Fruit fly (Drosophila melanogaster) whole organism, embryonic: ENCODE measurements around the gene CG1246.

Source experiments
- Asciz ChIP-seq: fragments of 200-800 bp; sonication (Bioruptor generic); optimal IDR thresholded peaks from 2 replicates; lab custom pipeline; 2017; ENCODE audit warnings: missing biosample characterization, mild to moderate bottlenecking, missing genetic modification characterization, missing genetic modification reagents
- Atf6 ChIP-seq: fragments of 200-800 bp; sonication (Bioruptor generic); IDR thresholded peaks from 2 replicates; pipeline ENCODE4 v1.3.6; 2022; ENCODE audit warnings: missing biosample characterization, missing genetic modification characterization
- B-H2 ChIP-seq: fragments of 200-800 bp; sonication (Bioruptor generic); optimal IDR thresholded peaks from 2 replicates; lab custom pipeline; 2018; ENCODE audit warnings: missing biosample characterization, mild to moderate bottlenecking, missing genetic modification characterization
- C15 ChIP-seq: fragments of 200-800 bp; sonication (Bioruptor generic); IDR thresholded peaks from 3 replicates; pipeline ENCODE4 v1.3.6; 2022; ENCODE audit warnings: missing biosample characterization, missing genetic modification characterization
- CG11085 ChIP-seq: fragments of 200-800 bp; sonication (Bioruptor generic); IDR thresholded peaks from 2 replicates; pipeline ENCODE4 v1.3.6; 2022; ENCODE audit warnings: missing biosample characterization, missing genetic modification characterization
- CG11093 ChIP-seq: fragments of 200-800 bp; sonication (Bioruptor generic); IDR thresholded peaks from 3 replicates; pipeline ENCODE4 v1.3.6; 2022; ENCODE audit warnings: missing biosample characterization, missing genetic modification characterization
- CG14441 ChIP-seq: fragments of 200-800 bp; sonication (Bioruptor generic); IDR thresholded peaks from 2 replicates; pipeline ENCODE4 v1.3.6; 2022; ENCODE audit warnings: missing biosample characterization, missing genetic modification characterization
- CG17328 ChIP-seq: fragments of 200-800 bp; sonication (Bioruptor generic); IDR thresholded peaks from 2 replicates; pipeline ENCODE4 v1.3.6; 2022; ENCODE audit warnings: missing biosample characterization, missing genetic modification characterization
- CG17385 ChIP-seq: fragments of 200-800 bp; sonication (Bioruptor generic); optimal IDR thresholded peaks from 3 replicates; lab custom pipeline; 2018; ENCODE audit warnings: missing biosample characterization, mild to moderate bottlenecking, missing genetic modification characterization
- CG17802 ChIP-seq: fragments of 200-800 bp; sonication (Bioruptor generic); optimal IDR thresholded peaks from 2 replicates; lab custom pipeline; 2018; ENCODE audit warnings: missing biosample characterization, mild to moderate bottlenecking, missing genetic modification characterization, moderate library complexity
- CG17829 ChIP-seq: fragments of 200-800 bp; optimal IDR thresholded peaks from 2 replicates; lab custom pipeline; 2019; ENCODE audit warnings: missing biosample characterization, mild to moderate bottlenecking, missing genetic modification characterization, moderate library complexity
- CG2120 ChIP-seq: fragments of 200-800 bp; sonication (Bioruptor generic); optimal IDR thresholded peaks from 3 replicates; lab custom pipeline; 2016; ENCODE audit warnings: missing biosample characterization, missing genetic modification characterization
- CG2202 ChIP-seq: fragments of 200-800 bp; sonication (Bioruptor generic); optimal IDR thresholded peaks from 2 replicates; lab custom pipeline; 2018; ENCODE audit warnings: missing biosample characterization, mild to moderate bottlenecking, missing genetic modification characterization
- CG34224 ChIP-seq: fragments of 200-800 bp; sonication (Bioruptor generic); IDR thresholded peaks from 3 replicates; pipeline ENCODE4 v1.3.6; 2022; ENCODE audit warnings: missing biosample characterization, missing genetic modification characterization; ENCODE audit not compliant: partially characterized antibody
- CG3847 ChIP-seq: fragments of 200-800 bp; sonication (Bioruptor generic); IDR thresholded peaks from 2 replicates; pipeline ENCODE4 v1.3.6; 2022; ENCODE audit warnings: missing biosample characterization, missing genetic modification characterization
- CG4404 ChIP-seq: fragments of 200-800 bp; sonication (Bioruptor generic); IDR thresholded peaks from 2 replicates; pipeline ENCODE4 v1.3.6; 2022; ENCODE audit warnings: missing biosample characterization, missing genetic modification characterization
- CG6654 ChIP-seq: fragments of 200-800 bp; sonication (Bioruptor generic); optimal IDR thresholded peaks from 2 replicates; lab custom pipeline; 2017; ENCODE audit warnings: missing biosample characterization, mild to moderate bottlenecking, missing genetic modification characterization
- CG7556 ChIP-seq: fragments of 200-800 bp; sonication (Bioruptor generic); optimal IDR thresholded peaks from 2 replicates; lab custom pipeline; 2017; ENCODE audit warnings: missing biosample characterization, mild to moderate bottlenecking, missing genetic modification characterization
- CG7745 ChIP-seq: fragments of 200-800 bp; sonication (Bioruptor generic); optimal IDR thresholded peaks from 2 replicates; lab custom pipeline; 2018; ENCODE audit warnings: missing biosample characterization, mild to moderate bottlenecking, missing genetic modification characterization, moderate library complexity
- CG7786 ChIP-seq: fragments of 200-800 bp; sonication (Bioruptor generic); optimal IDR thresholded peaks from 2 replicates; lab custom pipeline; 2016; ENCODE audit warnings: missing biosample characterization, missing genetic modification characterization
- CG7987 ChIP-seq: fragments of 200-800 bp; sonication (Bioruptor generic); optimal IDR thresholded peaks from 2 replicates; lab custom pipeline; 2018; ENCODE audit warnings: missing biosample characterization, mild to moderate bottlenecking, missing genetic modification characterization, moderate library complexity
- CG9817 ChIP-seq: fragments of 200-800 bp; sonication (Bioruptor generic); optimal IDR thresholded peaks from 2 replicates; lab custom pipeline; 2018; ENCODE audit warnings: missing biosample characterization, mild to moderate bottlenecking, missing genetic modification characterization, moderate library complexity
- Dad ChIP-seq: fragments of 200-800 bp; sonication (Bioruptor generic); optimal IDR thresholded peaks from 3 replicates; lab custom pipeline; 2016; ENCODE audit warnings: missing biosample characterization, missing genetic modification characterization
- Dll ChIP-seq: fragments of 200-800 bp; sonication (Bioruptor generic); IDR thresholded peaks from 4 replicates; pipeline ENCODE4 v1.3.6; 2022; ENCODE audit warnings: missing biosample characterization, missing genetic modification characterization; ENCODE audit not compliant: partially characterized antibody
- Eip74EF ChIP-seq, 2 experiments: fragments of 200-800 bp in 1 of 2; fragments of >200 bp in 1 of 2; sonication (Bioruptor generic) in 1 of 2; optimal IDR thresholded peaks; 2 replicates each; lab custom pipeline; 2017 to 2019; ENCODE audit warnings: missing biosample characterization in 2 of 2, missing genetic modification characterization in 2 of 2, mild to moderate bottlenecking in 1 of 2, moderate library complexity in 1 of 2
- Hmx ChIP-seq: fragments of 200-800 bp; sonication (Bioruptor generic); optimal IDR thresholded peaks from 2 replicates; lab custom pipeline; 2016; ENCODE audit warnings: missing biosample characterization, missing genetic modification characterization
- Hr39 ChIP-seq: fragments of >200 bp; optimal IDR thresholded peaks from 2 replicates; lab custom pipeline; 2017
- Lhr ChIP-seq: fragments of 200-800 bp; sonication (Bioruptor generic); optimal IDR thresholded peaks from 3 replicates; lab custom pipeline; 2017; ENCODE audit warnings: mild to moderate bottlenecking, missing biosample characterization, missing genetic modification reagents, missing genetic modification characterization
- MBD-R2 ChIP-seq: fragments of 200-800 bp; sonication (Bioruptor generic); IDR thresholded peaks from 2 replicates; pipeline ENCODE4 v1.3.6; 2022; ENCODE audit warnings: missing biosample characterization, missing genetic modification characterization
- Med ChIP-seq: fragments of 200-800 bp; sonication (Bioruptor generic); peaks from one replicate; lab custom pipeline; 2016; ENCODE audit warnings: missing biosample characterization, missing genetic modification characterization, mild to moderate bottlenecking, inconsistent platforms, moderate library complexity
- Opbp ChIP-seq: fragments of 200-800 bp; sonication (Bioruptor generic); IDR thresholded peaks from 3 replicates; pipeline ENCODE4 v1.3.6; 2022; ENCODE audit warnings: missing biosample characterization, missing genetic modification characterization; ENCODE audit not compliant: partially characterized antibody
- Trl ChIP-seq, 3 experiments: fragments of >200 bp in 2 of 3; fragments of 200-800 bp in 1 of 3; sonication (Bioruptor generic) in 1 of 3; optimal IDR thresholded peaks; 2 replicates in 1 of 3; 3 replicates in 2 of 3; lab custom pipeline; 2016 to 2017; ENCODE audit warnings: missing biosample characterization in 1 of 3, missing genetic modification characterization in 1 of 3
- Usf ChIP-seq: fragments of 200-800 bp; sonication (Bioruptor generic); optimal IDR thresholded peaks from 2 replicates; lab custom pipeline; 2017; ENCODE audit warnings: missing genotype, missing biosample characterization, missing genetic modification characterization
- ara ChIP-seq: fragments of 200-800 bp; sonication (Bioruptor generic); IDR thresholded peaks from 2 replicates; pipeline ENCODE4 v1.3.6; 2022; ENCODE audit warnings: missing biosample characterization, missing genetic modification characterization
- bbx ChIP-seq: fragments of 200-800 bp; sonication (Bioruptor generic); IDR thresholded peaks from 2 replicates; pipeline ENCODE4 v1.3.6; 2022; ENCODE audit warnings: missing biosample characterization, missing genetic modification characterization; ENCODE audit not compliant: partially characterized antibody
- cg ChIP-seq: fragments of 200-800 bp; sonication (Bioruptor generic); optimal IDR thresholded peaks from 3 replicates; lab custom pipeline; 2019; ENCODE audit warnings: missing biosample characterization, mild to moderate bottlenecking, missing genetic modification characterization, moderate library complexity
- grau ChIP-seq: fragments of 200-800 bp; optimal IDR thresholded peaks from 3 replicates; lab custom pipeline; 2019; ENCODE audit warnings: missing biosample characterization, mild to moderate bottlenecking, missing genetic modification characterization, moderate library complexity
- gro ChIP-seq: fragments of 200-800 bp; sonication (Bioruptor generic); optimal IDR thresholded peaks from 2 replicates; lab custom pipeline; 2016; ENCODE audit warnings: missing biosample characterization, missing genetic modification characterization
- kah ChIP-seq: fragments of 200-800 bp; sonication (Bioruptor generic); optimal IDR thresholded peaks from 2 replicates; lab custom pipeline; 2018; ENCODE audit warnings: missing biosample characterization, mild to moderate bottlenecking, missing genetic modification characterization
- knrl ChIP-seq: fragments of 200-800 bp; sonication (Bioruptor generic); IDR thresholded peaks from 3 replicates; pipeline ENCODE4 v1.3.6; 2022; ENCODE audit warnings: missing biosample characterization, missing genetic modification characterization; ENCODE audit not compliant: partially characterized antibody
- lbe ChIP-seq: fragments of 200-800 bp; sonication (Bioruptor generic); optimal IDR thresholded peaks from 2 replicates; lab custom pipeline; 2016; ENCODE audit warnings: missing biosample characterization, mild to moderate bottlenecking, missing genetic modification characterization
- nmo ChIP-seq: fragments of 200-800 bp; sonication (Bioruptor generic); optimal IDR thresholded peaks from 2 replicates; lab custom pipeline; 2018; ENCODE audit warnings: missing biosample characterization, mild to moderate bottlenecking, missing genetic modification characterization, moderate library complexity
- p53 ChIP-seq: fragments of 200-800 bp; sonication (Bioruptor generic); optimal IDR thresholded peaks from 2 replicates; lab custom pipeline; 2016; ENCODE audit warnings: missing biosample characterization, missing genetic modification characterization
- prd ChIP-seq, 3 experiments: fragments of >200 bp in 2 of 3; fragments of 200-800 bp in 1 of 3; sonication (Bioruptor generic) in 1 of 3; optimal IDR thresholded peaks in 2 of 3; IDR thresholded peaks in 1 of 3; 2 replicates in 2 of 3; 3 replicates in 1 of 3; pipeline versions ENCODE4 v1.3.6 to Lab custom; 2017 to 2022; ENCODE audit warnings: missing biosample characterization in 1 of 3, missing genetic modification characterization in 1 of 3
- so ChIP-seq: fragments of 200-800 bp; sonication (Bioruptor generic); IDR thresholded peaks from 3 replicates; pipeline ENCODE4 v1.3.6; 2022; ENCODE audit warnings: missing biosample characterization, missing genetic modification characterization
- ssp ChIP-seq: fragments of 200-800 bp; sonication (Bioruptor generic); IDR thresholded peaks from 2 replicates; pipeline ENCODE4 v1.3.6; 2022; ENCODE audit warnings: missing biosample characterization, missing genetic modification characterization
- toy ChIP-seq: fragments of 200-800 bp; sonication (Bioruptor generic); IDR thresholded peaks from 2 replicates; pipeline ENCODE4 v1.3.6; 2022; ENCODE audit warnings: missing biosample characterization, missing genetic modification characterization
- ttk ChIP-seq: fragments of 200-800 bp; sonication (Bioruptor generic); IDR thresholded peaks from 2 replicates; pipeline ENCODE4 v2.1.2; 2022; ENCODE audit warnings: missing biosample characterization, missing genetic modification characterization
- wdn ChIP-seq: fragments of 200-800 bp; sonication (Bioruptor generic); IDR thresholded peaks from 2 replicates; pipeline ENCODE4 v1.3.6; 2022; ENCODE audit warnings: missing biosample characterization, missing genetic modification characterization
- zen2 ChIP-seq: fragments of 200-800 bp; sonication (Bioruptor generic); IDR thresholded peaks from 3 replicates; pipeline ENCODE4 v1.3.6; 2022; ENCODE audit warnings: missing biosample characterization, missing genetic modification characterization; ENCODE audit not compliant: partially characterized antibody

The CG1246 gene

dm6 chr3L:2599214-2599730 is 48.6 kb upstream of the CG1246 start, which contains the start of the genes CG16985 and CG12182 (continued):
- peak in 1 of 2 experiments; percentile 18 for TF ChIP-seq Trl (optimal IDR thresholded peaks at IDR 0.05; lab: Kevin White, UChicago)
- TF ChIP-seq Trl (GFP tag; optimal IDR thresholded peaks at IDR 0.05; lab: Kevin White, UChicago) = no peak
- TF ChIP-seq zen2 (GFP tag; lab: Robert Waterston, UW) = no peak
- TF ChIP-seq bbx (GFP tag; lab: Robert Waterston, UW) = peak; percentile 59
- no peak for TF ChIP-seq Asciz
- no peak for TF ChIP-seq Hr39 (lab: Kevin White, UChicago)
- TF ChIP-seq CG2120 (GFP tag; lab: Kevin White, UChicago) = peak; percentile 27
- peak; percentile 29; the same call in 2 of the 3 replicates for TF ChIP-seq CG34224
- no peak for TF ChIP-seq toy (GFP tag; lab: Robert Waterston, UW)
- no peak for TF ChIP-seq CG11085
- no peak for TF ChIP-seq CG4404
- TF ChIP-seq ttk (GFP tag; lab: Robert Waterston, UW) = no peak
- TF ChIP-seq Atf6 (GFP tag; lab: Robert Waterston, UW) = no peak
- TF ChIP-seq cg (GFP tag; lab: Kevin White, UChicago) = peak; percentile 57
- no peak for TF ChIP-seq C15 (GFP tag; lab: Robert Waterston, UW)
- TF ChIP-seq kah (GFP tag; lab: Kevin White, UChicago) = no peak
- TF ChIP-seq CG7745 = no peak
- no peak for TF ChIP-seq knrl
- no peak for TF ChIP-seq Hmx (GFP tag; lab: Kevin White, UChicago)
- no peak for TF ChIP-seq CG14441 (GFP tag; lab: Robert Waterston, UW)
- peak; percentile 13 for TF ChIP-seq CG17829 (tag; lab: Kevin White, UChicago)
- no peak; the same call in 1 of the 2 replicates for TF ChIP-seq CG3847 (GFP tag; lab: Robert Waterston, UW)
- no peak for TF ChIP-seq CG9817 (tag; lab: Kevin White, UChicago)
- no peak for TF ChIP-seq ara (GFP tag; lab: Robert Waterston, UW)
- TF ChIP-seq prd (optimal IDR thresholded peaks at IDR 0.05; lab: Kevin White, UChicago) = no peak
- no peak for TF ChIP-seq prd (GFP tag; IDR thresholded peaks at IDR 0.05; lab: Robert Waterston, UW)
- no peak for TF ChIP-seq Usf (GFP tag; lab: Kevin White, UChicago)
- peak; percentile 83 for TF ChIP-seq Med (GFP tag; lab: Kevin White, UChicago)
- TF ChIP-seq CG2202 (tag; lab: Kevin White, UChicago) = no peak
- no peak for TF ChIP-seq Dad (GFP tag; lab: Kevin White, UChicago)
- TF ChIP-seq CG7556 (GFP tag; lab: Kevin White, UChicago) = no peak
- TF ChIP-seq CG6654 (GFP tag; lab: Kevin White, UChicago) = no peak
- TF ChIP-seq CG7786 (GFP tag; lab: Kevin White, UChicago) = peak; percentile 17
- no peak for TF ChIP-seq ssp (GFP tag; lab: Robert Waterston, UW)
- TF ChIP-seq MBD-R2 (GFP tag; lab: Robert Waterston, UW) = peak; percentile 77
- no peak for TF ChIP-seq CG11093
- no peak for TF ChIP-seq CG17328 (GFP tag; lab: Robert Waterston, UW)
- no peak for TF ChIP-seq so
- no peak for TF ChIP-seq CG17385 (GFP tag; lab: Kevin White, UChicago)
- TF ChIP-seq CG7987 (GFP tag; lab: Kevin White, UChicago) = no peak
- TF ChIP-seq Lhr (GFP tag; lab: Kevin White, UChicago) = no peak
- no peak for TF ChIP-seq lbe (GFP tag; lab: Kevin White, UChicago)
- TF ChIP-seq nmo = no peak
- no peak for TF ChIP-seq gro (GFP tag; lab: Kevin White, UChicago)
- peak; percentile 63 for TF ChIP-seq grau
- TF ChIP-seq wdn (GFP tag; lab: Robert Waterston, UW) = no peak
- peak; percentile 43; the same call in 1 of the 4 replicates for TF ChIP-seq Dll (GFP tag; lab: Robert Waterston, UW)
- TF ChIP-seq Opbp (GFP tag; lab: Robert Waterston, UW) = peak; percentile 69; the same call in 2 of the 3 replicates
- no peak for TF ChIP-seq Eip74EF (GFP tag; optimal IDR thresholded peaks at IDR 0.05; lab: Kevin White, UChicago)
- TF ChIP-seq B-H2 = no peak
- no peak for TF ChIP-seq p53
- TF ChIP-seq CG17802 (tag; lab: Kevin White, UChicago) = no peak
